Fruit fly (Drosophila melanogaster) whole organism, embryonic: ENCODE data around the gene CG18281.
A peak's percentile ranks its signal among the peaks of the same experiment; 100 is the strongest.

Experiments
- Asciz ChIP-seq: fragments of 200-800 bp; sonication (Bioruptor generic); optimal IDR thresholded peaks from 2 replicates; lab custom pipeline; 2017; ENCODE audit warnings: missing biosample characterization, mild to moderate bottlenecking, missing genetic modification characterization, missing genetic modification reagents
- CG10274 ChIP-seq: fragments of 200-800 bp; sonication (Bioruptor generic); optimal IDR thresholded peaks from 3 replicates; lab custom pipeline; 2017; ENCODE audit warnings: missing biosample characterization, mild to moderate bottlenecking, missing genetic modification characterization
- CG10321 ChIP-seq: fragments of 200-800 bp; sonication (Bioruptor generic); IDR thresholded peaks from 2 replicates; pipeline ENCODE4 v1.3.6; 2022; ENCODE audit warnings: missing biosample characterization, missing genetic modification characterization
- CG12104 ChIP-seq: fragments of 200-800 bp; sonication (Bioruptor generic); optimal IDR thresholded peaks from 3 replicates; lab custom pipeline; 2016; ENCODE audit warnings: missing biosample characterization, missing genetic modification characterization
- CG12155 ChIP-seq: fragments of 200-800 bp; sonication (Bioruptor generic); optimal IDR thresholded peaks from 3 replicates; lab custom pipeline; 2016; ENCODE audit warnings: missing biosample characterization, missing genetic modification characterization
- CG13123 ChIP-seq: fragments of 200-800 bp; sonication (Bioruptor generic); optimal IDR thresholded peaks from 2 replicates; lab custom pipeline; 2016; ENCODE audit warnings: missing biosample characterization, missing genetic modification characterization
- CG13296 ChIP-seq: fragments of 200-800 bp; sonication (Bioruptor generic); optimal IDR thresholded peaks from 3 replicates; lab custom pipeline; 2018; ENCODE audit warnings: missing biosample characterization, mild to moderate bottlenecking, missing genetic modification characterization
- CG15601 ChIP-seq: fragments of 200-800 bp; sonication (Bioruptor generic); optimal IDR thresholded peaks from 3 replicates; lab custom pipeline; 2019; ENCODE audit warnings: missing biosample characterization, mild to moderate bottlenecking, missing genetic modification characterization, moderate library complexity
- CG1792 ChIP-seq: fragments of 200-800 bp; sonication (Bioruptor generic); optimal IDR thresholded peaks from 2 replicates; lab custom pipeline; 2016; ENCODE audit warnings: missing biosample characterization, missing genetic modification characterization
- CG18011 ChIP-seq: fragments of 200-800 bp; sonication (Bioruptor generic); optimal IDR thresholded peaks from 2 replicates; lab custom pipeline; 2017; ENCODE audit warnings: missing biosample characterization, missing genetic modification characterization, mild to moderate bottlenecking, moderate library complexity, missing genotype
- CG1832 ChIP-seq: fragments of 200-800 bp; sonication (Bioruptor generic); optimal IDR thresholded peaks from 2 replicates; lab custom pipeline; 2017; ENCODE audit warnings: missing biosample characterization, mild to moderate bottlenecking, missing genetic modification characterization, inconsistent platforms
- CG30403 ChIP-seq: fragments of 200-800 bp; sonication (Bioruptor generic); optimal IDR thresholded peaks from 3 replicates; lab custom pipeline; 2016; ENCODE audit warnings: missing biosample characterization, missing genetic modification characterization
- CG31224 ChIP-seq: fragments of 200-800 bp; sonication (Bioruptor generic); IDR thresholded peaks from 2 replicates; pipeline ENCODE4 v1.3.6; 2022; ENCODE audit warnings: missing biosample characterization, missing genetic modification characterization
- CG4360 ChIP-seq: fragments of 200-800 bp; sonication (Bioruptor generic); IDR thresholded peaks from 2 replicates; pipeline ENCODE4 v1.3.6; 2022; ENCODE audit warnings: missing biosample characterization, missing genetic modification characterization
- CG4617 ChIP-seq: fragments of 200-800 bp; sonication (Bioruptor generic); optimal IDR thresholded peaks from 3 replicates; lab custom pipeline; 2016; ENCODE audit warnings: missing biosample characterization, missing genetic modification characterization, borderline replicate concordance
- CG4820 ChIP-seq: fragments of 200-800 bp; sonication (Bioruptor generic); optimal IDR thresholded peaks from 3 replicates; lab custom pipeline; 2016; ENCODE audit warnings: missing biosample characterization, missing genetic modification characterization
- CG5245 ChIP-seq: fragments of 200-800 bp; sonication (Bioruptor generic); optimal IDR thresholded peaks from 3 replicates; lab custom pipeline; 2016; ENCODE audit warnings: missing biosample characterization, missing genetic modification characterization
- CG8089 ChIP-seq: fragments of 200-800 bp; sonication (Bioruptor generic); optimal IDR thresholded peaks from 3 replicates; lab custom pipeline; 2016; ENCODE audit warnings: missing biosample characterization, missing genetic modification characterization
- CG8290 ChIP-seq, 3 experiments: fragments of 200-800 bp; sonication (Bioruptor generic); optimal IDR thresholded peaks; 2 replicates each; lab custom pipeline; 2016 to 2019; ENCODE audit warnings: missing biosample characterization in 3 of 3, missing genetic modification characterization in 3 of 3, mild to moderate bottlenecking in 2 of 3, moderate library complexity in 1 of 3
- CG8478 ChIP-seq: fragments of >200 bp; optimal IDR thresholded peaks from 2 replicates; lab custom pipeline; 2018
- CG9727 ChIP-seq: fragments of 200-800 bp; sonication (Bioruptor generic); optimal IDR thresholded peaks from 3 replicates; lab custom pipeline; 2017; ENCODE audit warnings: missing biosample characterization, mild to moderate bottlenecking, missing genetic modification characterization
- Dip3 ChIP-seq: fragments of 200-800 bp; sonication (Bioruptor generic); optimal IDR thresholded peaks from 3 replicates; lab custom pipeline; 2016; ENCODE audit warnings: missing biosample characterization, missing genetic modification characterization
- Doc3 ChIP-seq: fragments of 200-800 bp; sonication (Bioruptor generic); IDR thresholded peaks from 3 replicates; pipeline ENCODE4 v1.3.6; 2022; ENCODE audit warnings: missing biosample characterization, missing genetic modification characterization; ENCODE audit not compliant: partially characterized antibody
- Eip74EF ChIP-seq, 2 experiments: fragments of 200-800 bp in 1 of 2; fragments of >200 bp in 1 of 2; sonication (Bioruptor generic) in 1 of 2; optimal IDR thresholded peaks; 2 replicates each; lab custom pipeline; 2017 to 2019; ENCODE audit warnings: missing biosample characterization in 2 of 2, missing genetic modification characterization in 2 of 2, mild to moderate bottlenecking in 1 of 2, moderate library complexity in 1 of 2
- HHEX ChIP-seq: fragments of 200-800 bp; sonication (Bioruptor generic); optimal IDR thresholded peaks from 3 replicates; lab custom pipeline; 2017; ENCODE audit warnings: missing biosample characterization, mild to moderate bottlenecking, missing genetic modification characterization, missing genetic modification reagents
- Hr3 ChIP-seq: fragments of 200-800 bp; sonication (Bioruptor generic); optimal IDR thresholded peaks from 3 replicates; lab custom pipeline; 2016; ENCODE audit warnings: missing biosample characterization, missing genetic modification characterization
- Lhr ChIP-seq: fragments of 200-800 bp; sonication (Bioruptor generic); optimal IDR thresholded peaks from 3 replicates; lab custom pipeline; 2017; ENCODE audit warnings: mild to moderate bottlenecking, missing biosample characterization, missing genetic modification reagents, missing genetic modification characterization
- MESR4 ChIP-seq: fragments of 200-800 bp; sonication (Bioruptor generic); optimal IDR thresholded peaks from 2 replicates; lab custom pipeline; 2018; ENCODE audit warnings: missing biosample characterization, mild to moderate bottlenecking, missing genetic modification characterization, moderate library complexity
- Opbp ChIP-seq: fragments of 200-800 bp; sonication (Bioruptor generic); IDR thresholded peaks from 3 replicates; pipeline ENCODE4 v1.3.6; 2022; ENCODE audit warnings: missing biosample characterization, missing genetic modification characterization; ENCODE audit not compliant: partially characterized antibody
- Optix ChIP-seq: fragments of 200-800 bp; sonication (Bioruptor generic); IDR thresholded peaks from 3 replicates; pipeline ENCODE4 v1.3.6; 2022; ENCODE audit warnings: missing biosample characterization, missing genetic modification characterization
- PHDP ChIP-seq: fragments of 200-800 bp; sonication (Bioruptor generic); optimal IDR thresholded peaks from 3 replicates; lab custom pipeline; 2018; ENCODE audit warnings: missing biosample characterization, mild to moderate bottlenecking, missing genetic modification characterization, moderate library complexity
- Side ChIP-seq: fragments of 200-800 bp; sonication (Bioruptor generic); optimal IDR thresholded peaks from 2 replicates; lab custom pipeline; 2016; ENCODE audit warnings: missing biosample characterization, missing genetic modification characterization
- Sox100B ChIP-seq: fragments of 200-800 bp; sonication (Bioruptor generic); optimal IDR thresholded peaks from 3 replicates; lab custom pipeline; 2018; ENCODE audit warnings: missing biosample characterization, mild to moderate bottlenecking, missing genetic modification characterization
- TFAM ChIP-seq: fragments of 200-800 bp; sonication (Bioruptor generic); optimal IDR thresholded peaks from 2 replicates; lab custom pipeline; 2017; ENCODE audit warnings: missing biosample characterization, missing genetic modification characterization, inconsistent platforms
- Xbp1 ChIP-seq: fragments of 200-800 bp; sonication (Bioruptor generic); optimal IDR thresholded peaks from 3 replicates; lab custom pipeline; 2016; ENCODE audit warnings: missing biosample characterization, mild to moderate bottlenecking, missing genetic modification characterization
- ab ChIP-seq: fragments of 200-800 bp; sonication (Bioruptor generic); optimal IDR thresholded peaks from 2 replicates; lab custom pipeline; 2016; ENCODE audit warnings: missing biosample characterization, missing genetic modification characterization
- ac ChIP-seq: fragments of 200-800 bp; sonication (Bioruptor generic); optimal IDR thresholded peaks from 3 replicates; lab custom pipeline; 2017; ENCODE audit warnings: missing biosample characterization, mild to moderate bottlenecking, missing genetic modification characterization
- bbx ChIP-seq: fragments of 200-800 bp; sonication (Bioruptor generic); IDR thresholded peaks from 2 replicates; pipeline ENCODE4 v1.3.6; 2022; ENCODE audit warnings: missing biosample characterization, missing genetic modification characterization; ENCODE audit not compliant: partially characterized antibody
- cad ChIP-seq: fragments of >200 bp; optimal IDR thresholded peaks from 2 replicates; lab custom pipeline; 2017; ENCODE audit warnings: missing biosample characterization, missing genetic modification characterization
- chm ChIP-seq: fragments of 200-800 bp; sonication (Bioruptor generic); IDR thresholded peaks from 2 replicates; pipeline ENCODE4 v1.3.6; 2022; ENCODE audit warnings: missing biosample characterization, missing genetic modification characterization
- ewg ChIP-seq: fragments of 200-800 bp; sonication (Bioruptor generic); optimal IDR thresholded peaks from 3 replicates; lab custom pipeline; 2017; ENCODE audit warnings: mild to moderate bottlenecking, missing biosample characterization, missing genetic modification reagents, missing genetic modification characterization
- fd102C ChIP-seq: fragments of 200-800 bp; sonication (Bioruptor generic); optimal IDR thresholded peaks from 2 replicates; lab custom pipeline; 2018; ENCODE audit warnings: missing biosample characterization, mild to moderate bottlenecking, missing genetic modification characterization, moderate library complexity
- fru ChIP-seq: fragments of >200 bp; optimal IDR thresholded peaks from 2 replicates; lab custom pipeline; 2017
- jumu ChIP-seq: fragments of 200-800 bp; sonication (Bioruptor generic); optimal IDR thresholded peaks from 3 replicates; lab custom pipeline; 2016; ENCODE audit warnings: missing biosample characterization, missing genetic modification characterization
- knrl ChIP-seq: fragments of 200-800 bp; sonication (Bioruptor generic); IDR thresholded peaks from 3 replicates; pipeline ENCODE4 v1.3.6; 2022; ENCODE audit warnings: missing biosample characterization, missing genetic modification characterization; ENCODE audit not compliant: partially characterized antibody
- pho ChIP-seq: fragments of 200-800 bp; sonication (Bioruptor generic); optimal IDR thresholded peaks from 2 replicates; lab custom pipeline; 2016; ENCODE audit warnings: missing biosample characterization, missing genetic modification characterization
- trh ChIP-seq: fragments of 200-800 bp; sonication (Bioruptor generic); optimal IDR thresholded peaks from 2 replicates; lab custom pipeline; 2016; ENCODE audit warnings: missing biosample characterization, missing genetic modification characterization
- tup ChIP-seq: fragments of 200-800 bp; sonication (Bioruptor generic); optimal IDR thresholded peaks from 2 replicates; lab custom pipeline; 2016; ENCODE audit warnings: missing biosample characterization, mild to moderate bottlenecking, missing genetic modification characterization, moderate library complexity
- zfh2 ChIP-seq: fragments of 200-800 bp; sonication (Bioruptor generic); optimal IDR thresholded peaks from 2 replicates; lab custom pipeline; 2016; ENCODE audit warnings: missing biosample characterization, missing genetic modification characterization

CG18281 gene

DNA sequence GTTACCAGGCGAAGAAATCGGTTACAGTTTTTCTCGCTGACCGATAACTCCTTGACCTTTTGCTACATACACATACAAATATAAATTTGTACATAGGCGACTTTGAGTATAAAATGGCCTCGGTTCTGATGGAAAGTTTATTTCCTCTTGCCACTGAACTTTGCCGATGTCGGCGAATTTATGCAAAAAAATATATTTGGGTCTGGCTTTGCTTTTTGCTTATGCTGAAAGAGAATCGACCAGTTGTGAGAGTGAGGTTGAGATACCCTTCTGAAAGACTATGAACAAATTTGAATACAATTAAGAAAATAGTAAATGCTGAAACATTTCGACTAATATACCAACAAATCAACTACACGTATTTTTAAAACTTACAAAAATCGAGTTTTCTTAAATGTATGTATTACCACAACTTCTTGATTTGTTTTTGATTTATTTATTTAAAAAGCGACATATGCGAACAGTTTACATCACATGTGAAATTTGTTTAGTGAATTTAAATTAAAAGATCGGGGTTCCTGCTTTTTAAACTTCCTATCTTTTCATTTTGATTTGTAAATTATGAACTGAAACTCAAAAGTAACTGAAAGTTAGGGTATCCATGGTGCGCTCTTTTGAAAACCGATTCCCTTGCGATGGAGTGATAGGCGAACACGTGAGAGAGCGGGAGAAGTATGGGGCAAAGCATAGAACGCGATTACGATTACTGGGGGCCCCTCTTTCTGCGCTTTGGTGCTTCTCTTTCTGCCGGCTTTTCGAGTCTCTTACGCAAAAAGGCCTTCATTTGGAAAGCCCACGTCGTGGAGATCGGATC, 9.7 kb downstream of the CG18281 start (continued):
- TF ChIP-seq PHDP (tag; lab: Kevin White, UChicago) (peak; percentile 81), CG5245 (GFP tag; lab: Kevin White, UChicago) (peak; percentile 20), Dip3 (peak; percentile 64), ab (GFP tag; lab: Kevin White, UChicago) (no peak), CG12104 (GFP tag; lab: Kevin White, UChicago) (peak; percentile 77), Opbp (no peak), CG4360 (GFP tag; lab: Robert Waterston, UW) (no peak), CG30403 (GFP tag; lab: Kevin White, UChicago) (peak; percentile 88), CG10274 (GFP tag; lab: Kevin White, UChicago) (peak; percentile 60), CG12155 (GFP tag; lab: Kevin White, UChicago) (peak; percentile 62), zfh2 (GFP tag; lab: Kevin White, UChicago) (peak; percentile 74), Side (GFP tag; lab: Kevin White, UChicago) (peak; percentile 73), Doc3 (GFP tag; lab: Robert Waterston, UW) (no peak), MESR4 (GFP tag; lab: Kevin White, UChicago) (no peak), Optix (GFP tag; lab: Robert Waterston, UW) (no peak), CG31224 (GFP tag; lab: Robert Waterston, UW) (peak; percentile 34; the same call in 1 of the 2 replicates), Eip74EF (GFP tag; optimal IDR thresholded peaks at IDR 0.05; lab: Kevin White, UChicago) (peak in 1 of 2 experiments; percentile 73), TFAM (GFP tag; lab: Kevin White, UChicago) (no peak), ewg (peak; percentile 57), tup (no peak), CG8478 (no peak), CG9727 (GFP tag; lab: Kevin White, UChicago) (peak; percentile 88), Xbp1 (GFP tag; lab: Kevin White, UChicago) (peak; percentile 75), CG10321 (GFP tag; lab: Robert Waterston, UW) (no peak), HHEX (GFP tag; lab: Kevin White, UChicago) (peak; percentile 69), pho (GFP tag; lab: Kevin White, UChicago) (peak; percentile 85), Lhr (GFP tag; lab: Kevin White, UChicago) (peak; percentile 28), fru (lab: Kevin White, UChicago) (no peak), CG18011 (GFP tag; lab: Kevin White, UChicago) (peak; percentile 31), chm (no peak), CG1792 (GFP tag; lab: Kevin White, UChicago) (peak; percentile 36), knrl (GFP tag; lab: Robert Waterston, UW) (no peak), CG1832 (no peak), Sox100B (GFP tag; lab: Kevin White, UChicago) (peak; percentile 88), CG15601 (tag; lab: Kevin White, UChicago) (peak; percentile 74), CG8290 (GFP tag; optimal IDR thresholded peaks at IDR 0.05; lab: Kevin White, UChicago) (peak; percentile 1), CG8290 (tag; optimal IDR thresholded peaks at IDR 0.05; lab: Kevin White, UChicago) (no peak), CG8089 (peak; percentile 50), Hr3 (GFP tag; lab: Kevin White, UChicago) (peak; percentile 65), bbx (GFP tag; lab: Robert Waterston, UW) (no peak), CG4617 (GFP tag; lab: Kevin White, UChicago) (no peak), trh (GFP tag; lab: Kevin White, UChicago) (no peak), CG13123 (peak; percentile 43), fd102C (GFP tag; lab: Kevin White, UChicago) (no peak), CG4820 (GFP tag; lab: Kevin White, UChicago) (peak; percentile 70), cad (GFP tag; lab: Kevin White, UChicago) (no peak), Asciz (peak; percentile 85), ac (GFP tag; lab: Kevin White, UChicago) (no peak), CG13296 (peak; percentile 84), jumu (GFP tag; lab: Kevin White, UChicago) (peak; percentile 37)
